Fruit fly (Drosophila melanogaster): Measurements from ENCODE around the gene CG15461.

DNA sequence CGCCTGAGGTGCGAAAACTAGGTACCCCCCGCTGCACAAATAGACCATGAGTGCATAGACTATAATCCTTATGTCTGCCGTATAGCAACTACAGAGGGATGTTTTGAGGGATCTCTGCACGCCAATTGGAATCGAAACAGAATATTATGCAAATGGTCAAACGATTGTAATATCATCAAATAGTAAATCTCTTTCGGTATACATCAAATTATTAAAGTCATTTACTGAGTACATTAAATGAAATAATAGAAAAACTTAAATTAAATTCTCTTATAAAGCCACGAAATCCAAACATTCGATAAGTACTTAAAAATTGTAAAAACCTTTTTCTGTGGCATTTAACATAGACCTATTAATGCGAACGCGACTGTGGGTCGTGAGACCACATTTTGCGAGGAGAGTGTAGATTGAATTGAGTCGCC lies 2.7 kb downstream of the CG15461 start:
- peak; percentile 15 for TF ChIP-seq CG1620 (GFP tag; optimal IDR thresholded peaks at IDR 0.05)
- TF ChIP-seq Clk (GFP tag; optimal IDR thresholded peaks at IDR 0.05), result no peak
- no peak for TF ChIP-seq toe (GFP tag; optimal IDR thresholded peaks at IDR 0.05)
- TF ChIP-seq kay (GFP tag; ENCODE audit: borderline replicate concordance), result no peak
- peak; percentile 83 for TF ChIP-seq bab1 (GFP tag; optimal IDR thresholded peaks at IDR 0.05)
- no peak for TF ChIP-seq CG12768 (GFP tag; optimal IDR thresholded peaks at IDR 0.05)
- TF ChIP-seq pad (GFP tag; optimal IDR thresholded peaks at IDR 0.05), result peak; percentile 43

Measured in whole organism, adult.